Fruit fly (Drosophila melanogaster) whole organism, embryonic: ENCODE data around the gene Frq2.

Experiments used
- ATbp ChIP-seq: fragments of 200-800 bp; sonication (Bioruptor generic); optimal IDR thresholded peaks from 2 replicates; lab custom pipeline; 2017; ENCODE audit warnings: missing biosample characterization, mild to moderate bottlenecking, missing genetic modification characterization, missing genetic modification reagents
- CG10267 ChIP-seq: fragments of 200-800 bp; sonication (Bioruptor generic); optimal IDR thresholded peaks from 2 replicates; lab custom pipeline; 2018; ENCODE audit warnings: missing biosample characterization, mild to moderate bottlenecking, missing genetic modification characterization, moderate library complexity
- CG10979 ChIP-seq: fragments of 200-800 bp; sonication (Bioruptor generic); optimal IDR thresholded peaks from 2 replicates; lab custom pipeline; 2018; ENCODE audit warnings: missing biosample characterization, mild to moderate bottlenecking, missing genetic modification characterization, moderate library complexity
- CG12391 ChIP-seq: fragments of 200-800 bp; sonication (Bioruptor generic); optimal IDR thresholded peaks from 3 replicates; lab custom pipeline; 2018; ENCODE audit warnings: missing biosample characterization, mild to moderate bottlenecking, missing genetic modification characterization, moderate library complexity
- CG12659 ChIP-seq: fragments of 200-800 bp; sonication (Bioruptor generic); optimal IDR thresholded peaks from 3 replicates; lab custom pipeline; 2017; ENCODE audit warnings: mild to moderate bottlenecking, missing biosample characterization, missing genetic modification reagents, missing genetic modification characterization
- CG15011 ChIP-seq: fragments of 200-800 bp; sonication (Bioruptor generic); optimal IDR thresholded peaks from 3 replicates; lab custom pipeline; 2018; ENCODE audit warnings: missing biosample characterization, mild to moderate bottlenecking, missing genetic modification characterization
- CG2712 ChIP-seq: fragments of 200-800 bp; optimal IDR thresholded peaks from 3 replicates; lab custom pipeline; 2019; ENCODE audit warnings: missing biosample characterization, mild to moderate bottlenecking, missing genetic modification characterization, moderate library complexity
- CG30020 ChIP-seq: fragments of 200-800 bp; optimal IDR thresholded peaks from 2 replicates; lab custom pipeline; 2019; ENCODE audit warnings: missing biosample characterization, mild to moderate bottlenecking, missing genetic modification characterization, moderate library complexity
- CG30403 ChIP-seq: fragments of 200-800 bp; sonication (Bioruptor generic); optimal IDR thresholded peaks from 3 replicates; lab custom pipeline; 2016; ENCODE audit warnings: missing biosample characterization, missing genetic modification characterization
- CG3065 ChIP-seq: fragments of 200-800 bp; sonication (Bioruptor generic); optimal IDR thresholded peaks from 2 replicates; lab custom pipeline; 2016; ENCODE audit warnings: missing biosample characterization, missing genetic modification characterization
- CG32767 ChIP-seq: fragments of 200-800 bp; sonication (Bioruptor generic); IDR thresholded peaks from 2 replicates; pipeline ENCODE4 v1.3.6; 2022; ENCODE audit warnings: missing biosample characterization, missing genetic modification characterization
- CG32772 ChIP-seq: fragments of 200-800 bp; sonication (Bioruptor generic); IDR thresholded peaks from 2 replicates; pipeline ENCODE4 v1.3.6; 2022; ENCODE audit warnings: missing biosample characterization, missing genetic modification characterization
- CG3407 ChIP-seq: fragments of 200-800 bp; sonication (Bioruptor generic); optimal IDR thresholded peaks from 2 replicates; lab custom pipeline; 2018; ENCODE audit warnings: missing biosample characterization, mild to moderate bottlenecking, missing genetic modification characterization
- CG3995 ChIP-seq: fragments of 200-800 bp; sonication (Bioruptor generic); optimal IDR thresholded peaks from 3 replicates; lab custom pipeline; 2016; ENCODE audit warnings: missing biosample characterization, missing genetic modification characterization
- CG4282 ChIP-seq: fragments of 200-800 bp; sonication (Bioruptor generic); optimal IDR thresholded peaks from 2 replicates; lab custom pipeline; 2016; ENCODE audit warnings: missing biosample characterization, missing genetic modification characterization
- CG4707 ChIP-seq: fragments of 200-800 bp; sonication (Bioruptor generic); optimal IDR thresholded peaks from 2 replicates; lab custom pipeline; 2018; ENCODE audit warnings: missing biosample characterization, mild to moderate bottlenecking, missing genetic modification characterization, moderate library complexity
- CG7556 ChIP-seq: fragments of 200-800 bp; sonication (Bioruptor generic); optimal IDR thresholded peaks from 2 replicates; lab custom pipeline; 2017; ENCODE audit warnings: missing biosample characterization, mild to moderate bottlenecking, missing genetic modification characterization
- CG8388 ChIP-seq: fragments of 200-800 bp; sonication (Bioruptor generic); optimal IDR thresholded peaks from 2 replicates; lab custom pipeline; 2019; ENCODE audit warnings: missing biosample characterization, mild to moderate bottlenecking, missing genetic modification characterization, moderate library complexity
- CG8478 ChIP-seq: fragments of >200 bp; optimal IDR thresholded peaks from 2 replicates; lab custom pipeline; 2018
- CG8924 ChIP-seq: fragments of 200-800 bp; optimal IDR thresholded peaks from 3 replicates; lab custom pipeline; 2019; ENCODE audit warnings: missing biosample characterization, mild to moderate bottlenecking, missing genetic modification characterization, moderate library complexity
- CG9437 ChIP-seq: fragments of 200-800 bp; sonication (Bioruptor generic); optimal IDR thresholded peaks from 2 replicates; lab custom pipeline; 2018; ENCODE audit warnings: missing biosample characterization, mild to moderate bottlenecking, missing genetic modification characterization
- D19A ChIP-seq: fragments of 200-800 bp; optimal IDR thresholded peaks from 3 replicates; lab custom pipeline; 2019; ENCODE audit warnings: missing biosample characterization, mild to moderate bottlenecking, missing genetic modification characterization, moderate library complexity
- Hsf ChIP-seq: fragments of 200-800 bp; sonication (Bioruptor generic); optimal IDR thresholded peaks from 3 replicates; lab custom pipeline; 2016; ENCODE audit warnings: missing biosample characterization, missing genetic modification characterization
- Kr ChIP-seq: fragments of 200-800 bp; sonication (Bioruptor generic); optimal IDR thresholded peaks from 2 replicates; lab custom pipeline; 2017; ENCODE audit warnings: missing biosample characterization, mild to moderate bottlenecking, missing genetic modification characterization
- MBD-R2 ChIP-seq: fragments of 200-800 bp; sonication (Bioruptor generic); IDR thresholded peaks from 2 replicates; pipeline ENCODE4 v1.3.6; 2022; ENCODE audit warnings: missing biosample characterization, missing genetic modification characterization
- bsh ChIP-seq, 2 experiments: fragments of 200-800 bp; sonication (Bioruptor generic); optimal IDR thresholded peaks; 2 replicates each; lab custom pipeline; 2017 to 2018; ENCODE audit warnings: mild to moderate bottlenecking in 2 of 2, missing biosample characterization in 2 of 2, missing genetic modification characterization in 2 of 2, moderate library complexity in 1 of 2
- chinmo ChIP-seq: fragments of 200-800 bp; sonication (Bioruptor generic); IDR thresholded peaks from 4 replicates; pipeline ENCODE4 v1.3.6; 2022; ENCODE audit warnings: missing biosample characterization, missing genetic modification characterization; ENCODE audit not compliant: partially characterized antibody
- ems ChIP-seq: fragments of 200-800 bp; sonication (Bioruptor generic); optimal IDR thresholded peaks from 3 replicates; lab custom pipeline; 2016; ENCODE audit warnings: missing biosample characterization, missing genetic modification characterization
- gem ChIP-seq: fragments of 200-800 bp; sonication (Bioruptor generic); optimal IDR thresholded peaks from 2 replicates; lab custom pipeline; 2019; ENCODE audit warnings: missing biosample characterization, mild to moderate bottlenecking, missing genetic modification characterization, moderate library complexity
- grau ChIP-seq: fragments of 200-800 bp; optimal IDR thresholded peaks from 3 replicates; lab custom pipeline; 2019; ENCODE audit warnings: missing biosample characterization, mild to moderate bottlenecking, missing genetic modification characterization, moderate library complexity
- lola ChIP-seq, 3 experiments: fragments of >200 bp in 2 of 3; fragments of 200-800 bp in 1 of 3; sonication (Bioruptor generic) in 1 of 3; optimal IDR thresholded peaks; 2 replicates each; lab custom pipeline; 2017 to 2019; ENCODE audit warnings: missing biosample characterization in 3 of 3, missing genetic modification characterization in 3 of 3, mild to moderate bottlenecking in 1 of 3, moderate library complexity in 1 of 3
- nmo ChIP-seq: fragments of 200-800 bp; sonication (Bioruptor generic); optimal IDR thresholded peaks from 2 replicates; lab custom pipeline; 2018; ENCODE audit warnings: missing biosample characterization, mild to moderate bottlenecking, missing genetic modification characterization, moderate library complexity
- oc ChIP-seq: fragments of 200-800 bp; sonication (Bioruptor generic); optimal IDR thresholded peaks from 2 replicates; lab custom pipeline; 2018; ENCODE audit warnings: missing biosample characterization, mild to moderate bottlenecking, missing genetic modification characterization, moderate library complexity
- phol ChIP-seq: fragments of 200-800 bp; sonication (Bioruptor generic); optimal IDR thresholded peaks from 3 replicates; lab custom pipeline; 2018; ENCODE audit warnings: missing biosample characterization, mild to moderate bottlenecking, missing genetic modification characterization, moderate library complexity
- rib ChIP-seq: fragments of 200-800 bp; sonication (Bioruptor generic); IDR thresholded peaks from 2 replicates; pipeline ENCODE4 v1.3.6; 2022; ENCODE audit warnings: missing biosample characterization, missing genetic modification characterization
- salm ChIP-seq: fragments of 200-800 bp; sonication (Bioruptor generic); optimal IDR thresholded peaks from 2 replicates; lab custom pipeline; 2018; ENCODE audit warnings: missing biosample characterization, mild to moderate bottlenecking, missing genetic modification characterization
- tin ChIP-seq: fragments of 200-800 bp; sonication (Bioruptor generic); optimal IDR thresholded peaks from 3 replicates; lab custom pipeline; 2016; ENCODE audit warnings: missing biosample characterization, missing genetic modification characterization
- ttk ChIP-seq: fragments of 200-800 bp; sonication (Bioruptor generic); IDR thresholded peaks from 2 replicates; pipeline ENCODE4 v2.1.2; 2022; ENCODE audit warnings: missing biosample characterization, missing genetic modification characterization
- zen ChIP-seq: fragments of 200-800 bp; sonication (Bioruptor generic); optimal IDR thresholded peaks from 3 replicates; lab custom pipeline; 2018; ENCODE audit warnings: missing biosample characterization, mild to moderate bottlenecking, missing genetic modification characterization, moderate library complexity

Gene Frq2

dm6 chrX:18207533-18207932, 30.1 kb downstream of the Frq2 start (continued):
- TF ChIP-seq bsh (GFP tag; optimal IDR thresholded peaks at IDR 0.05; lab: Kevin White, UChicago): peak in 1 of 2 experiments; percentile 49
- TF ChIP-seq CG10979: peak; percentile 64
- no peak for TF ChIP-seq Kr
- TF ChIP-seq D19A (tag; lab: Kevin White, UChicago): peak; percentile 18
- peak; percentile 68 for TF ChIP-seq CG2712 (tag; lab: Kevin White, UChicago)
- peak; percentile 46 for TF ChIP-seq grau (tag; lab: Kevin White, UChicago)
- no peak for TF ChIP-seq Hsf (GFP tag; lab: Kevin White, UChicago)
- peak; percentile 38 for TF ChIP-seq nmo (GFP tag; lab: Kevin White, UChicago)
- no peak for TF ChIP-seq MBD-R2 (GFP tag; lab: Robert Waterston, UW)
- TF ChIP-seq CG10267: peak; percentile 31
- TF ChIP-seq lola (GFP tag; optimal IDR thresholded peaks at IDR 0.05; lab: Kevin White, UChicago): peak in 1 of 3 experiments; percentile 72
- TF ChIP-seq CG32767 (GFP tag; lab: Robert Waterston, UW): no peak
- TF ChIP-seq CG3995: no peak
- peak; percentile 66 for TF ChIP-seq gem (tag; lab: Kevin White, UChicago)
- no peak for TF ChIP-seq chinmo (GFP tag; lab: Robert Waterston, UW)
- peak; percentile 3 for TF ChIP-seq CG9437 (GFP tag; lab: Kevin White, UChicago)
- TF ChIP-seq ATbp (GFP tag; lab: Kevin White, UChicago): no peak
- no peak for TF ChIP-seq CG8478 (lab: Kevin White, UChicago)
- no peak for TF ChIP-seq oc (tag; lab: Kevin White, UChicago)
- no peak for TF ChIP-seq CG4282 (GFP tag; lab: Kevin White, UChicago)
- TF ChIP-seq CG3407 (GFP tag; lab: Kevin White, UChicago): peak; percentile 15
- no peak for TF ChIP-seq CG32772 (GFP tag; lab: Robert Waterston, UW)
- no peak for TF ChIP-seq CG15011 (GFP tag; lab: Kevin White, UChicago)
- peak; percentile 37 for TF ChIP-seq CG12391 (tag; lab: Kevin White, UChicago)
- no peak for TF ChIP-seq CG30020 (tag; lab: Kevin White, UChicago)
- peak; percentile 17 for TF ChIP-seq CG8388 (GFP tag; lab: Kevin White, UChicago)
- peak; percentile 38 for TF ChIP-seq phol (tag; lab: Kevin White, UChicago)
- peak; percentile 7 for TF ChIP-seq CG7556 (GFP tag; lab: Kevin White, UChicago)
- no peak for TF ChIP-seq zen (tag; lab: Kevin White, UChicago)
- TF ChIP-seq ttk (GFP tag; lab: Robert Waterston, UW): no peak
- TF ChIP-seq CG12659: no peak
- TF ChIP-seq salm (tag; lab: Kevin White, UChicago): no peak
- no peak for TF ChIP-seq ems
- no peak for TF ChIP-seq CG3065 (GFP tag; lab: Kevin White, UChicago)
- peak; percentile 78 for TF ChIP-seq CG4707
- no peak for TF ChIP-seq CG30403 (GFP tag; lab: Kevin White, UChicago)
- no peak for TF ChIP-seq tin (GFP tag; lab: Kevin White, UChicago)
- TF ChIP-seq CG8924: peak; percentile 32
- TF ChIP-seq rib: no peak
